Worm (Caenorhabditis elegans) whole organism, L1 larva: ENCODE measurements around the gene F26F4.6.

ENCODE experiments used
- dpl-1 ChIP-seq, 3 experiments: fragments of 150-350 bp in 2 of 3; sonication (generic microtip) in 1 of 3; optimal IDR thresholded peaks; 2 replicates each; lab custom pipeline; 2014 to 2017; ENCODE audit warnings: missing biosample characterization in 3 of 3, missing genetic modification characterization in 3 of 3, missing genetic modification reagents in 3 of 3
- elt-3 ChIP-seq, 6 experiments: fragments of 150-350 bp in 1 of 6; sonication (generic microtip); optimal IDR thresholded peaks; 2 replicates each; lab custom pipeline; 2017 to 2018; ENCODE audit warnings: missing biosample characterization in 6 of 6, missing genetic modification characterization in 6 of 6, inconsistent platforms in 1 of 6
- jun-1 ChIP-seq: fragments of 150-350 bp; optimal IDR thresholded peaks from 2 replicates; lab custom pipeline; 2014; ENCODE audit warnings: missing biosample characterization, missing genetic modification reagents, missing genetic modification characterization
- lin-13 ChIP-seq: fragments of 150-350 bp; optimal IDR thresholded peaks from 2 replicates; lab custom pipeline; 2014; ENCODE audit warnings: missing biosample characterization, missing genetic modification reagents, missing genetic modification characterization
- lin-14 ChIP-seq: fragments of 200-800 bp; sonication (Bioruptor generic); optimal IDR thresholded peaks from 2 replicates; lab custom pipeline; 2018; ENCODE audit warnings: mild to moderate bottlenecking, missing genetic modification characterization, moderate library complexity, missing compliant biosample characterization
- lin-15B ChIP-seq: fragments of 150-350 bp; sonication (generic microtip); optimal IDR thresholded peaks from 3 replicates; lab custom pipeline; 2014; ENCODE audit warnings: missing biosample characterization, missing genetic modification characterization
- lin-39 ChIP-seq: fragments of 150-350 bp; optimal IDR thresholded peaks from 2 replicates; lab custom pipeline; 2014; ENCODE audit warnings: missing biosample characterization, missing genetic modification reagents, missing genetic modification characterization
- skn-1 ChIP-seq: fragments of 150-350 bp; optimal IDR thresholded peaks from 2 replicates; lab custom pipeline; 2014; ENCODE audit warnings: missing biosample characterization, missing genetic modification characterization

DNA sequence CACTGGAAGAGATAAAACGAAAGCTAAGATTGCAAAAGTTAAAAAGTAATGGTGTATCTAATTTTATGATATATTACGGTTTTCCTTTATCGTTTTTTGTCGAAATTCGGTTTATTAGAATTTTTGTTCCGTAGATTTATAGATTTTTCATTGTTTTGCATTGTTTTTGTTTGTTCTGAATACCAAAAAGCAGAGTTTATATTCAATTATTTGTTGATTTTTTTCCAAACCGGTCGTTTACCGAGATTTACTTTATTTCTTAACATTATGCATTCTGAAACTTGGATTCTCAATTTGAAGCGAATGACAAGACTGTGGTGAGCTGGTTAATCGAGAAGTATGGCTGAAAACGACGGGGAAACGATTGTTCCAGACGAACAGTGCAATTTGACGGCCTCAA is 43.6 kb upstream of the F26F4.6 start, which contains the start of gene fsn-1:
- TF ChIP-seq jun-1 (tag; lab: Kevin White, UChicago) (no peak), skn-1 (no peak), lin-13 (GFP tag; lab: Kevin White, UChicago) (no peak), lin-39 (tag; lab: Kevin White, UChicago) (no peak), elt-3 (tag; optimal IDR thresholded peaks at IDR 0.05; lab: Kevin White, UChicago) (no peak), dpl-1 (GFP tag; optimal IDR thresholded peaks at IDR 0.05; lab: Kevin White, UChicago) (no peak), lin-14 (GFP tag; lab: Kevin White, UChicago) (no peak), lin-15B (no peak)
